Worm (Caenorhabditis elegans) whole organism, late embryonic: ENCODE results near the gene srh-136.

Experiments
- ceh-24 ChIP-seq: sonication (generic microtip); optimal IDR thresholded peaks from 2 replicates; lab custom pipeline; 2016; ENCODE audit warnings: mild to moderate bottlenecking, missing genetic modification characterization, missing compliant biosample characterization
- ceh-9 ChIP-seq: sonication (generic microtip); optimal IDR thresholded peaks from 2 replicates; lab custom pipeline; 2016; ENCODE audit warnings: mild to moderate bottlenecking, missing genetic modification characterization, inconsistent platforms, missing compliant biosample characterization
- fax-1 ChIP-seq: sonication (generic microtip); optimal IDR thresholded peaks from 2 replicates; lab custom pipeline; 2016; ENCODE audit warnings: missing genotype, missing genetic modification characterization, missing compliant biosample characterization
- lin-11 ChIP-seq: fragments of 200-800 bp; sonication (Bioruptor generic); optimal IDR thresholded peaks from 2 replicates; lab custom pipeline; 2018; ENCODE audit warnings: mild to moderate bottlenecking, missing genetic modification characterization, missing compliant biosample characterization
- pha-4 ChIP-seq: fragments of 150-350 bp; optimal IDR thresholded peaks from 2 replicates; lab custom pipeline; 2018; ENCODE audit warnings: missing biosample characterization, missing genetic modification reagents, missing genetic modification characterization
- ref-2 ChIP-seq: sonication (generic microtip); optimal IDR thresholded peaks from 2 replicates; lab custom pipeline; 2016; ENCODE audit warnings: missing genetic modification characterization, missing compliant biosample characterization

DNA sequence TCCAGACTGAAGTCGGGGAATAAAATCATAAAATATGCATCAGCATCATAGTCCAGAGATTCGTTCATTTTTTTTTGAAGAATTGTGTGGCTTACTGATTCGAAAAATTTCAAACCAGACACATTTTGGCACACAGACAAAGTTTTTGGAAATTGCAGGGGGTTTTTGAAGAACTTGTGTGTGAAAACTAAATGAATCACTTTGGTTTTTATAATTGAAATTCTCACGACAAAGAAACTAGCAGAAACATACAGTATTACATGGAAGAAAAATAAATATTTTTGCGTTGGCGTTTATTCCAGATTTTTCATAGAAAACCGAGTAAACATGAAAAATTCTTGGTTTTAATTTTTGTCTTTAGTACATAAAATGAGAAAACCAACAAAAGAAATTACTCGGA lies 24.8 kb upstream of the srh-136 start, which contains the start of gene srw-34:
- TF ChIP-seq ceh-9 (tag; lab: Kevin White, UChicago) (no peak), ref-2 (tag; lab: Kevin White, UChicago) (no peak), pha-4 (tag; lab: Kevin White, UChicago) (no peak), fax-1 (tag; lab: Kevin White, UChicago) (no peak), ceh-24 (tag; lab: Kevin White, UChicago) (no peak), lin-11 (tag; lab: Kevin White, UChicago) (no peak)
